Worm (Caenorhabditis elegans) whole organism, young adult: ENCODE data around the gene C24H11.1.

Experiments
- B0019.2 ChIP-seq: fragments of 200-800 bp; sonication (Bioruptor generic); conservative IDR thresholded peaks from 2 replicates; pipeline ENCODE4 v1.3.6; 2022; ENCODE audit warnings: missing genetic modification reagents, missing genetic modification characterization, missing compliant biosample characterization
- B0035.1 ChIP-seq: sonication (generic microtip); optimal IDR thresholded peaks from 2 replicates; lab custom pipeline; 2016; ENCODE audit warnings: missing genetic modification characterization, mild to moderate bottlenecking, missing compliant biosample characterization, missing genotype, missing genetic modification reagents
- B0336.3 ChIP-seq: fragments of 200-800 bp; sonication (Bioruptor generic); IDR thresholded peaks from 2 replicates; pipeline ENCODE4 v1.3.6; 2022; ENCODE audit warnings: missing genetic modification characterization, missing compliant biosample characterization
- D2030.7 ChIP-seq: fragments of 200-800 bp; sonication (Bioruptor generic); IDR thresholded peaks from 2 replicates; pipeline ENCODE4 v1.3.6; 2022; ENCODE audit warnings: missing genetic modification reagents, missing genetic modification characterization, missing compliant biosample characterization
- F10E7.11 ChIP-seq: sonication (generic microtip); optimal IDR thresholded peaks from 2 replicates; lab custom pipeline; 2017; ENCODE audit warnings: mild to moderate bottlenecking, missing genetic modification characterization, moderate library complexity, missing compliant biosample characterization
- F22D6.2 ChIP-seq: sonication (generic microtip); optimal IDR thresholded peaks from 2 replicates; lab custom pipeline; 2016; ENCODE audit warnings: mild to moderate bottlenecking, missing genetic modification characterization, missing compliant biosample characterization
- F33H1.4 ChIP-seq: fragments of 200-800 bp; sonication (Bioruptor generic); IDR thresholded peaks from 2 replicates; pipeline ENCODE4 v1.3.6; 2022; ENCODE audit warnings: missing genetic modification reagents, missing genetic modification characterization, missing compliant biosample characterization
- F39B2.1 ChIP-seq: fragments of 200-800 bp; sonication (Bioruptor generic); IDR thresholded peaks from 2 replicates; pipeline ENCODE4 v1.3.6; 2022; ENCODE audit warnings: missing genetic modification reagents, missing genetic modification characterization, missing compliant biosample characterization
- F55B11.4 ChIP-seq: sonication (generic microtip); optimal IDR thresholded peaks from 2 replicates; lab custom pipeline; 2016; ENCODE audit warnings: missing compliant biosample characterization, missing genetic modification characterization, borderline replicate concordance; ENCODE audit not compliant: insufficient read depth
- F57A8.1 ChIP-seq: fragments of 200-800 bp; sonication (Bioruptor generic); optimal IDR thresholded peaks from 2 replicates; lab custom pipeline; 2018; ENCODE audit warnings: mild to moderate bottlenecking, missing genetic modification characterization, moderate library complexity, missing compliant biosample characterization
- K11D2.4 ChIP-seq: fragments of 200-800 bp; sonication (Bioruptor generic); IDR thresholded peaks from 2 replicates; pipeline ENCODE4 v1.3.6; 2022; ENCODE audit warnings: missing genetic modification reagents, missing genetic modification characterization, missing compliant biosample characterization
- T07F8.4 ChIP-seq: sonication (generic microtip); optimal IDR thresholded peaks from 2 replicates; lab custom pipeline; 2016; ENCODE audit warnings: mild to moderate bottlenecking, missing genetic modification characterization, moderate library complexity, missing compliant biosample characterization
- T26A5.8 ChIP-seq: sonication (generic microtip); optimal IDR thresholded peaks from 2 replicates; lab custom pipeline; 2016; ENCODE audit warnings: missing genetic modification characterization, missing compliant biosample characterization
- Y53F4B.3 ChIP-seq: fragments of 200-800 bp; sonication (Bioruptor generic); IDR thresholded peaks from 2 replicates; pipeline ENCODE4 v1.3.6; 2022; ENCODE audit warnings: missing genetic modification reagents, missing genetic modification characterization, missing compliant biosample characterization
- Y53G8AR.9 ChIP-seq: fragments of 200-800 bp; sonication (Bioruptor generic); conservative IDR thresholded peaks from 2 replicates; pipeline ENCODE4 v1.3.6; 2022; ENCODE audit warnings: missing genetic modification reagents, missing genetic modification characterization, missing compliant biosample characterization
- attf-3 ChIP-seq: fragments of 200-800 bp; sonication (Bioruptor generic); conservative IDR thresholded peaks from 2 replicates; pipeline ENCODE4 v1.3.6; 2022; ENCODE audit warnings: missing genetic modification reagents, missing genetic modification characterization, missing compliant biosample characterization
- attf-5 ChIP-seq: fragments of 200-800 bp; sonication (Bioruptor generic); optimal IDR thresholded peaks from 2 replicates; lab custom pipeline; 2018; ENCODE audit warnings: mild to moderate bottlenecking, missing genetic modification characterization, missing compliant biosample characterization
- bed-1 ChIP-seq: fragments of 200-800 bp; sonication (Bioruptor generic); IDR thresholded peaks from 2 replicates; pipeline ENCODE4 v1.3.6; 2022; ENCODE audit warnings: missing genetic modification reagents, missing genetic modification characterization, missing compliant biosample characterization
- cebp-2 ChIP-seq: fragments of 200-800 bp; sonication (Bioruptor generic); IDR thresholded peaks from 2 replicates; pipeline ENCODE4 v1.3.6; 2022; ENCODE audit warnings: missing genetic modification characterization, missing compliant biosample characterization
- ceh-58 ChIP-seq: fragments of 200-800 bp; sonication (Bioruptor generic); IDR thresholded peaks from 2 replicates; pipeline ENCODE4 v1.3.6; 2022; ENCODE audit warnings: missing genetic modification characterization, missing compliant biosample characterization
- ceh-91 ChIP-seq: fragments of 200-800 bp; sonication (Bioruptor generic); IDR thresholded peaks from 2 replicates; pipeline ENCODE4 v1.3.6; 2022; ENCODE audit warnings: missing genetic modification reagents, missing genetic modification characterization, missing compliant biosample characterization
- ets-4 ChIP-seq: fragments of 200-800 bp; sonication (Bioruptor generic); optimal IDR thresholded peaks from 2 replicates; lab custom pipeline; 2018; ENCODE audit warnings: mild to moderate bottlenecking, missing genetic modification characterization, missing compliant biosample characterization
- fkh-3 ChIP-seq: sonication (generic microtip); optimal IDR thresholded peaks from 2 replicates; lab custom pipeline; 2016; ENCODE audit warnings: mild to moderate bottlenecking, missing genetic modification characterization, missing compliant biosample characterization
- him-1 ChIP-seq: sonication (generic microtip); optimal IDR thresholded peaks from 2 replicates; lab custom pipeline; 2016; ENCODE audit warnings: missing genotype, missing genetic modification reagents, missing genetic modification characterization, missing compliant biosample characterization
- let-526 ChIP-seq: fragments of 200-800 bp; sonication (Bioruptor generic); IDR thresholded peaks from 2 replicates; pipeline ENCODE4 v1.3.6; 2022; ENCODE audit warnings: missing genetic modification reagents, missing genetic modification characterization, missing compliant biosample characterization
- lin-40 ChIP-seq: sonication (generic microtip); optimal IDR thresholded peaks from 2 replicates; lab custom pipeline; 2016; ENCODE audit warnings: missing genetic modification characterization, mild to moderate bottlenecking, missing compliant biosample characterization, missing genotype, missing genetic modification reagents
- lin-54 ChIP-seq: fragments of 200-800 bp; sonication (Bioruptor generic); optimal IDR thresholded peaks from 2 replicates; lab custom pipeline; 2018; ENCODE audit warnings: mild to moderate bottlenecking, missing genetic modification characterization, missing compliant biosample characterization
- lsl-1 ChIP-seq: fragments of 200-800 bp; sonication (Bioruptor generic); optimal IDR thresholded peaks from 2 replicates; lab custom pipeline; 2018; ENCODE audit warnings: mild to moderate bottlenecking, missing genetic modification characterization, moderate library complexity, missing compliant biosample characterization
- lsy-27 ChIP-seq: sonication (generic microtip); optimal IDR thresholded peaks from 2 replicates; lab custom pipeline; 2017; ENCODE audit warnings: missing genetic modification characterization, mild to moderate bottlenecking, missing compliant biosample characterization, antibody characterized with exemption, missing genotype, borderline replicate concordance; ENCODE audit not compliant: insufficient read depth
- madf-3 ChIP-seq: fragments of 200-800 bp; sonication (Bioruptor generic); IDR thresholded peaks from 2 replicates; pipeline ENCODE4 v1.3.6; 2022; ENCODE audit warnings: missing genetic modification reagents, missing genetic modification characterization, missing compliant biosample characterization
- madf-6 ChIP-seq: fragments of 200-800 bp; sonication (Bioruptor generic); IDR thresholded peaks from 2 replicates; pipeline ENCODE4 v1.3.6; 2022; ENCODE audit warnings: missing genetic modification reagents, missing genetic modification characterization, missing compliant biosample characterization
- madf-8 ChIP-seq: fragments of 200-800 bp; sonication (Bioruptor generic); conservative IDR thresholded peaks from 2 replicates; pipeline ENCODE4 v1.3.6; 2022; ENCODE audit warnings: missing genetic modification reagents, missing genetic modification characterization, missing compliant biosample characterization
- pbrm-1 ChIP-seq: fragments of 200-800 bp; sonication (Bioruptor generic); IDR thresholded peaks from 2 replicates; pipeline ENCODE4 v1.3.6; 2022; ENCODE audit warnings: missing genetic modification reagents, missing genetic modification characterization, missing compliant biosample characterization
- pha-4 ChIP-seq: fragments of 150-350 bp; sonication (generic microtip); optimal IDR thresholded peaks from 2 replicates; lab custom pipeline; 2014; ENCODE audit warnings: missing biosample characterization, missing genetic modification reagents, missing genetic modification characterization
- rcor-1 ChIP-seq: fragments of 200-800 bp; sonication (Bioruptor generic); IDR thresholded peaks from 2 replicates; pipeline ENCODE4 v1.3.6; 2022; ENCODE audit warnings: missing genetic modification reagents, missing genetic modification characterization, missing compliant biosample characterization
- repo-1 ChIP-seq: sonication (generic microtip); optimal IDR thresholded peaks from 2 replicates; lab custom pipeline; 2017; ENCODE audit warnings: mild to moderate bottlenecking, missing genetic modification characterization, missing compliant biosample characterization
- sea-2 ChIP-seq: fragments of 200-800 bp; sonication (Bioruptor generic); IDR thresholded peaks from 2 replicates; pipeline ENCODE4 v1.3.6; 2022; ENCODE audit warnings: missing genetic modification characterization, missing compliant biosample characterization
- snpc-1.1 ChIP-seq: sonication (generic microtip); optimal IDR thresholded peaks from 2 replicates; lab custom pipeline; 2017; ENCODE audit warnings: missing genetic modification characterization, mild to moderate bottlenecking, missing compliant biosample characterization, antibody characterized with exemption, moderate library complexity, missing genotype, missing genetic modification reagents; ENCODE audit not compliant: insufficient read depth
- snpc-3.4 ChIP-seq: sonication (generic microtip); optimal IDR thresholded peaks from 2 replicates; lab custom pipeline; 2017; ENCODE audit warnings: missing genetic modification characterization, mild to moderate bottlenecking, missing compliant biosample characterization, antibody characterized with exemption, moderate library complexity, missing genotype, missing genetic modification reagents
- snpc-4 ChIP-seq, 5 experiments: fragments of 150-350 bp in 1 of 5; sonication (generic microtip) in 4 of 5; optimal IDR thresholded peaks; 2 replicates each; lab custom pipeline; 2014 to 2018; ENCODE audit warnings: missing genetic modification characterization in 5 of 5, missing biosample characterization in 3 of 5, antibody characterized with exemption in 2 of 5, mild to moderate bottlenecking in 2 of 5, missing compliant biosample characterization in 2 of 5, missing genotype in 2 of 5, moderate library complexity in 2 of 5, missing genetic modification reagents in 1 of 5
- tbx-9 ChIP-seq: sonication (generic microtip); optimal IDR thresholded peaks from 2 replicates; lab custom pipeline; 2016; ENCODE audit warnings: borderline replicate concordance, missing genetic modification characterization, inconsistent platforms, missing compliant biosample characterization
- zfh-2 ChIP-seq: fragments of 200-800 bp; sonication (Bioruptor generic); conservative IDR thresholded peaks from 2 replicates; pipeline ENCODE4 v1.3.6; 2022; ENCODE audit warnings: missing genetic modification reagents, missing genetic modification characterization, missing compliant biosample characterization
- ztf-18 ChIP-seq: sonication (generic microtip); optimal IDR thresholded peaks from 2 replicates; lab custom pipeline; 2016; ENCODE audit warnings: missing genotype, mild to moderate bottlenecking, missing genetic modification characterization, missing compliant biosample characterization

The C24H11.1 gene

ce11 chrIII:11750232-11750631 is 37.2 kb upstream of the C24H11.1 start:
- 0 out of 2 replicates have a peak, but pooled peaks have one; percentile 21 for TF ChIP-seq K11D2.4
- TF ChIP-seq bed-1 (GFP tag; lab: Robert Waterston, UW), result no peak

- peak; percentile 50 for TF ChIP-seq lsl-1 (GFP tag; lab: Kevin White, UChicago)
- TF ChIP-seq snpc-1.1 (tag; lab: Kevin White, UChicago), result no peak
- no peak for TF ChIP-seq madf-3 (GFP tag; lab: Robert Waterston, UW)
- no peak for TF ChIP-seq attf-5 (GFP tag; lab: Kevin White, UChicago)
- no peak for TF ChIP-seq zfh-2
- 0 out of 2 replicates have a peak, but pooled peaks have one; percentile 18 for TF ChIP-seq F33H1.4 (GFP tag; lab: Robert Waterston, UW)
- peak; percentile 56; the same call in 1 of the 2 replicates for TF ChIP-seq ceh-91 (GFP tag; lab: Robert Waterston, UW)
- no peak for TF ChIP-seq attf-3 (GFP tag; lab: Robert Waterston, UW)
- no peak for TF ChIP-seq Y53G8AR.9
- no peak for TF ChIP-seq Y53F4B.3 (GFP tag; lab: Robert Waterston, UW)
- TF ChIP-seq T26A5.8 (tag; lab: Kevin White, UChicago), result no peak
- no peak for TF ChIP-seq snpc-4 (GFP tag; optimal IDR thresholded peaks at IDR 0.05; lab: Kevin White, UChicago)
- no peak for TF ChIP-seq snpc-4 (tag; optimal IDR thresholded peaks at IDR 0.05; lab: Kevin White, UChicago)
- TF ChIP-seq F55B11.4 (tag; lab: Kevin White, UChicago), result no peak
- TF ChIP-seq pha-4 (tag; lab: Kevin White, UChicago), result no peak
- TF ChIP-seq repo-1 (tag; lab: Kevin White, UChicago), result no peak
- TF ChIP-seq ceh-58 (GFP tag; lab: Robert Waterston, UW), result no peak
- no peak for TF ChIP-seq sea-2
- no peak for TF ChIP-seq F39B2.1 (GFP tag; lab: Robert Waterston, UW)
- no peak for TF ChIP-seq lsy-27 (tag; lab: Kevin White, UChicago)
- no peak for TF ChIP-seq B0035.1 (tag; lab: Kevin White, UChicago)
- TF ChIP-seq madf-6 (GFP tag; lab: Robert Waterston, UW), result peak; percentile 59
- TF ChIP-seq B0019.2 (GFP tag; lab: Robert Waterston, UW), result no peak
- TF ChIP-seq F10E7.11 (tag; lab: Kevin White, UChicago), result no peak
- no peak for TF ChIP-seq snpc-3.4
- no peak for TF ChIP-seq lin-40 (tag; lab: Kevin White, UChicago)
Measured at ce11 chrIII:11750817-11751216, 36.7 kb upstream of the C24H11.1 start.

DNA sequence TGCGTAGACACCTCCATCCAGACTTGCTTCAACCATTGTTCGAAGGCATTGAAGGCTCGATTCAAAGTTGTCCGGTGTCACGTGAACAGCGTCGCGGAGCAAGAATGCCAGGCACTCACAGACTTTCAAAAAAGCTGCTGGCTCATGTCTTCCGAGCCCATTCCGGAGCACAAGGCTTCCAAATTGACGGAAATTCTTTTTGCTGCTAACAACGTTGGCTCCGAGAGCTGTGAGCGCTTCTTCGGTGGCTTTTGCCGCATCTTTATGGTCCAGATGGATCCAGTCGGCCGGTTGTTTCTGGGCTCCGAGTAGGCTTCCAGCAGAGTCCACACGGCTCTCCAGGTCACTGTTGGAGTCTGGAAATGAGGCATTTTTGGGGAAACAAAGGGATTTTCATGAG is 29.6 kb upstream of the C24H11.1 start:
- TF ChIP-seq him-1 (tag; lab: Kevin White, UChicago) (no peak), D2030.7 (GFP tag; lab: Robert Waterston, UW) (no peak), lin-40 (tag; lab: Kevin White, UChicago) (no peak), zfh-2 (peak; percentile 53), ztf-18 (no peak), tbx-9 (tag; lab: Kevin White, UChicago) (no peak)

ce11 chrIII:11760634-11761033 is 26.8 kb upstream of the C24H11.1 start:
- TF ChIP-seq madf-8 (no peak), pbrm-1 (GFP tag; lab: Robert Waterston, UW) (no peak), T07F8.4 (no peak), lin-54 (GFP tag; lab: Kevin White, UChicago) (no peak), F22D6.2 (tag; lab: Kevin White, UChicago) (no peak), B0336.3 (no peak), fkh-3 (tag; lab: Kevin White, UChicago) (no peak), cebp-2 (0 out of 2 replicates have a peak, but pooled peaks have one; percentile 57), snpc-1.1 (tag; lab: Kevin White, UChicago) (no peak), bed-1 (GFP tag; lab: Robert Waterston, UW) (no peak), zfh-2 (peak; percentile 63), F57A8.1 (GFP tag; lab: Kevin White, UChicago) (no peak), rcor-1 (GFP tag; lab: Robert Waterston, UW) (no peak), let-526 (GFP tag; lab: Robert Waterston, UW) (no peak), ets-4 (no peak), T26A5.8 (tag; lab: Kevin White, UChicago) (no peak)
